Worm (Caenorhabditis elegans): ENCODE data around the gene tdc-1.

- TF ChIP-seq nhr-25 (tag; optimal IDR thresholded peaks at IDR 0.05) = no peak
- no peak for TF ChIP-seq unc-62 (GFP tag; optimal IDR thresholded peaks at IDR 0.05)
- no peak for TF ChIP-seq unc-39 (tag; optimal IDR thresholded peaks at IDR 0.05)
- no peak for TF ChIP-seq lin-15B (tag; optimal IDR thresholded peaks at IDR 0.05)
- no peak for TF ChIP-seq pha-4 (tag; optimal IDR thresholded peaks at IDR 0.05)
- no peak for TF ChIP-seq elt-3 (tag; optimal IDR thresholded peaks at IDR 0.05)
- no peak for TF ChIP-seq ama-1 (optimal IDR thresholded peaks at IDR 0.05)
Measured at ce11 chrII:8259038-8259437, 11.4 kb upstream of the tdc-1 start, which contains the start of gene F35C11.6.
